Fruit fly (Drosophila melanogaster): ENCODE results near the gene Alg10.

Gene Alg10

dm6 chr3L:11119396-11119900, 45.3 kb upstream of the Alg10 start (continued):
- TF ChIP-seq hbn (GFP tag; IDR thresholded peaks at IDR 0.05; ENCODE audit: partially characterized antibody) (no peak), grau (tag; optimal IDR thresholded peaks at IDR 0.05) (peak; percentile 5), Taf1 (GFP tag; IDR thresholded peaks at IDR 0.05) (no peak), dan (GFP tag; IDR thresholded peaks at IDR 0.05) (no peak), CG16813 (GFP tag; IDR thresholded peaks at IDR 0.05; ENCODE audit: partially characterized antibody) (0 out of 3 replicates have a peak, but pooled peaks have one; percentile 13), cas (GFP tag; IDR thresholded peaks at IDR 0.05) (no peak), CG6654 (GFP tag; optimal IDR thresholded peaks at IDR 0.05) (no peak), MTF-1 (GFP tag; optimal IDR thresholded peaks at IDR 0.05; ENCODE audit: borderline replicate concordance) (no peak), CG30431 (GFP tag; optimal IDR thresholded peaks at IDR 0.05) (no peak), Atf6 (GFP tag; IDR thresholded peaks at IDR 0.05) (no peak), CG7372 (GFP tag; IDR thresholded peaks at IDR 0.05) (no peak), CG32532 (GFP tag; IDR thresholded peaks at IDR 0.05) (peak; percentile 63), NFAT (GFP tag; IDR thresholded peaks at IDR 0.05) (peak; percentile 52; the same call in 1 of the 2 replicates), Dbx (GFP tag; IDR thresholded peaks at IDR 0.05) (peak; percentile 37; the same call in 1 of the 3 replicates), E2f1 (GFP tag; IDR thresholded peaks at IDR 0.05) (no peak), Neu2 (GFP tag; optimal IDR thresholded peaks at IDR 0.05; ENCODE audit: borderline replicate concordance) (no peak), tna (GFP tag; IDR thresholded peaks at IDR 0.05; ENCODE audit: partially characterized antibody) (no peak; the same call in 1 of the 2 replicates), CG6272 (GFP tag; IDR thresholded peaks at IDR 0.05) (peak; percentile 23; the same call in 1 of the 2 replicates), Aef1 (GFP tag; IDR thresholded peaks at IDR 0.05) (no peak), al (GFP tag; IDR thresholded peaks at IDR 0.05) (peak; percentile 40; the same call in 1 of the 2 replicates), CG32772 (GFP tag; IDR thresholded peaks at IDR 0.05) (peak; percentile 55), CG4730 (GFP tag; IDR thresholded peaks at IDR 0.05) (0 out of 2 replicates have a peak, but pooled peaks have one; percentile 10), CG3281 (GFP tag; optimal IDR thresholded peaks at IDR 0.05) (no peak), seq (GFP tag; IDR thresholded peaks at IDR 0.05) (no peak), onecut (GFP tag; IDR thresholded peaks at IDR 0.05) (peak; percentile 54), CG17829 (tag; optimal IDR thresholded peaks at IDR 0.05) (no peak), CG11504 (tag; optimal IDR thresholded peaks at IDR 0.05) (no peak), chn (GFP tag; optimal IDR thresholded peaks at IDR 0.05) (peak; percentile 33), CG4404 (GFP tag; IDR thresholded peaks at IDR 0.05) (0 out of 2 replicates have a peak, but pooled peaks have one; percentile 10), CG10366 (GFP tag; IDR thresholded peaks at IDR 0.05) (peak; percentile 43; the same call in 1 of the 2 replicates), Rfx (GFP tag; IDR thresholded peaks at IDR 0.05) (peak; percentile 63), inv (GFP tag; IDR thresholded peaks at IDR 0.05; ENCODE audit: partially characterized antibody) (no peak), CG14710 (tag; optimal IDR thresholded peaks at IDR 0.05) (no peak), CG10959 (GFP tag; IDR thresholded peaks at IDR 0.05) (no peak), CG1832 (GFP tag; optimal IDR thresholded peaks at IDR 0.05) (no peak), Drgx (GFP tag; IDR thresholded peaks at IDR 0.05) (peak; percentile 33; the same call in 1 of the 2 replicates), p53 (GFP tag; optimal IDR thresholded peaks at IDR 0.05) (peak; percentile 93), NfI (GFP tag; optimal IDR thresholded peaks at IDR 0.05) (no peak), Antp (GFP tag; optimal IDR thresholded peaks at IDR 0.05) (peak; percentile 29), CG11247 (GFP tag; IDR thresholded peaks at IDR 0.05) (0 out of 2 replicates have a peak, but pooled peaks have one; percentile 17), lov (optimal IDR thresholded peaks at IDR 0.05) (no peak), lov (GFP tag; IDR thresholded peaks at IDR 0.05) (peak; percentile 35; the same call in 1 of the 3 replicates), zf30C (GFP tag; optimal IDR thresholded peaks at IDR 0.05) (peak; percentile 15), CG1647 (GFP tag; optimal IDR thresholded peaks at IDR 0.05) (no peak), ems (GFP tag; optimal IDR thresholded peaks at IDR 0.05) (no peak), Trl (optimal IDR thresholded peaks at IDR 0.05) (peak in 1 of 2 experiments; percentile 5), Trl (GFP tag; optimal IDR thresholded peaks at IDR 0.05) (peak; percentile 10), Med (GFP tag) (peak; percentile 58), CG12744 (GFP tag; optimal IDR thresholded peaks at IDR 0.05) (no peak), Optix (GFP tag; IDR thresholded peaks at IDR 0.05) (0 out of 3 replicates have a peak, but pooled peaks have one; percentile 29), hkb (optimal IDR thresholded peaks at IDR 0.05) (no peak), hkb (GFP tag; IDR thresholded peaks at IDR 0.05) (peak; percentile 6; the same call in 1 of the 2 replicates)

Measured in whole organism, embryonic.